Worm (Caenorhabditis elegans) whole organism, L1 larva: Measurements from ENCODE around the gene F17E9.16.

Experiments
- C16A3.4 ChIP-seq: fragments of 150-350 bp; optimal IDR thresholded peaks from 2 replicates; lab custom pipeline; 2014; ENCODE audit warnings: missing biosample characterization, missing genetic modification characterization
- C34B4.2 ChIP-seq: sonication (generic microtip); optimal IDR thresholded peaks from 2 replicates; lab custom pipeline; 2017; ENCODE audit warnings: mild to moderate bottlenecking, missing genetic modification characterization, missing compliant biosample characterization
- Y116A8C.19 ChIP-seq: sonication (generic microtip); optimal IDR thresholded peaks from 2 replicates; lab custom pipeline; 2016; ENCODE audit warnings: missing compliant biosample characterization, missing genetic modification characterization, borderline replicate concordance
- aha-1 ChIP-seq: fragments of 150-350 bp; optimal IDR thresholded peaks from 2 replicates; lab custom pipeline; 2014; ENCODE audit warnings: missing biosample characterization, missing genetic modification characterization
- alr-1 ChIP-seq: fragments of 200-800 bp; sonication (Bioruptor generic); optimal IDR thresholded peaks from 2 replicates; lab custom pipeline; 2018; ENCODE audit warnings: borderline replicate concordance, mild to moderate bottlenecking, missing genetic modification characterization, missing compliant biosample characterization
- blmp-1 ChIP-seq: fragments of 150-350 bp; optimal IDR thresholded peaks from 2 replicates; lab custom pipeline; 2014; ENCODE audit warnings: missing biosample characterization, missing genetic modification characterization
- ceh-82 ChIP-seq, 3 experiments: fragments of 150-350 bp in 1 of 3; sonication (generic microtip) in 2 of 3; optimal IDR thresholded peaks; 2 replicates each; lab custom pipeline; 2014 to 2017; ENCODE audit warnings: missing biosample characterization in 3 of 3, missing genetic modification characterization in 3 of 3
- ceh-88 ChIP-seq: fragments of 200-800 bp; sonication (Bioruptor generic); IDR thresholded peaks from 2 replicates; pipeline ENCODE4 v1.3.6; 2022; ENCODE audit warnings: missing genetic modification characterization, missing compliant biosample characterization
- ceh-90 ChIP-seq: sonication (generic microtip); optimal IDR thresholded peaks from 2 replicates; lab custom pipeline; 2016; ENCODE audit warnings: missing genetic modification characterization, missing compliant biosample characterization
- dsc-1 ChIP-seq: sonication (generic microtip); optimal IDR thresholded peaks from 2 replicates; lab custom pipeline; 2016; ENCODE audit warnings: mild to moderate bottlenecking, missing genetic modification characterization, missing compliant biosample characterization
- elt-2 ChIP-seq: sonication (generic microtip); optimal IDR thresholded peaks from 2 replicates; lab custom pipeline; 2016; ENCODE audit warnings: missing genetic modification characterization, mild to moderate bottlenecking, inconsistent platforms, missing compliant biosample characterization, missing genetic modification reagents
- elt-3 ChIP-seq, 6 experiments: fragments of 150-350 bp in 1 of 6; sonication (generic microtip); optimal IDR thresholded peaks; 2 replicates each; lab custom pipeline; 2017 to 2018; ENCODE audit warnings: missing biosample characterization in 6 of 6, missing genetic modification characterization in 6 of 6, inconsistent platforms in 1 of 6
- fkh-10 ChIP-seq: sonication (generic microtip); optimal IDR thresholded peaks from 2 replicates; lab custom pipeline; 2017; ENCODE audit warnings: missing biosample characterization, missing genetic modification reagents, missing genetic modification characterization
- fkh-4 ChIP-seq: sonication (generic microtip); optimal IDR thresholded peaks from 2 replicates; lab custom pipeline; 2016; ENCODE audit warnings: missing compliant biosample characterization, missing genetic modification characterization, borderline replicate concordance
- fos-1 ChIP-seq: fragments of 150-350 bp; optimal IDR thresholded peaks from 2 replicates; lab custom pipeline; 2014; ENCODE audit warnings: missing biosample characterization, missing genetic modification characterization
- hlh-17 ChIP-seq: fragments of 200-800 bp; sonication (Bioruptor generic); optimal IDR thresholded peaks from 2 replicates; lab custom pipeline; 2018; ENCODE audit warnings: missing genetic modification characterization, mild to moderate bottlenecking, missing compliant biosample characterization, moderate library complexity, borderline replicate concordance
- isw-1 ChIP-seq: fragments of 200-800 bp; sonication (Bioruptor generic); IDR thresholded peaks from 2 replicates; pipeline ENCODE4 v1.3.6; 2022; ENCODE audit warnings: missing genetic modification characterization, missing compliant biosample characterization
- jun-1 ChIP-seq: fragments of 150-350 bp; optimal IDR thresholded peaks from 2 replicates; lab custom pipeline; 2014; ENCODE audit warnings: missing biosample characterization, missing genetic modification reagents, missing genetic modification characterization
- lin-13 ChIP-seq: fragments of 150-350 bp; optimal IDR thresholded peaks from 2 replicates; lab custom pipeline; 2014; ENCODE audit warnings: missing biosample characterization, missing genetic modification reagents, missing genetic modification characterization
- lin-14 ChIP-seq: fragments of 200-800 bp; sonication (Bioruptor generic); optimal IDR thresholded peaks from 2 replicates; lab custom pipeline; 2018; ENCODE audit warnings: mild to moderate bottlenecking, missing genetic modification characterization, moderate library complexity, missing compliant biosample characterization
- lin-35 ChIP-seq, 2 experiments: fragments of 150-350 bp; optimal IDR thresholded peaks; 2 replicates each; lab custom pipeline; 2014; ENCODE audit warnings: missing biosample characterization in 2 of 2, missing genetic modification characterization in 2 of 2, missing genetic modification reagents in 2 of 2
- mab-9 ChIP-seq: fragments of 200-800 bp; sonication (Bioruptor generic); IDR thresholded peaks from 2 replicates; pipeline ENCODE4 v1.3.6; 2022; ENCODE audit warnings: missing genetic modification reagents, missing genetic modification characterization, missing compliant biosample characterization
- mdl-1 ChIP-seq, 2 experiments: fragments of 150-350 bp; optimal IDR thresholded peaks; 2 replicates each; lab custom pipeline; 2014 to 2017; ENCODE audit warnings: missing biosample characterization in 2 of 2, missing genetic modification characterization in 2 of 2, inconsistent platforms in 1 of 2
- mef-2 ChIP-seq: fragments of 150-350 bp; optimal IDR thresholded peaks from 2 replicates; lab custom pipeline; 2014; ENCODE audit warnings: missing biosample characterization, missing genetic modification characterization
- mep-1 ChIP-seq: fragments of 150-350 bp; optimal IDR thresholded peaks from 2 replicates; lab custom pipeline; 2014; ENCODE audit warnings: missing biosample characterization, missing genetic modification characterization
- nhr-20 ChIP-seq: sonication (generic microtip); optimal IDR thresholded peaks from 2 replicates; lab custom pipeline; 2016; ENCODE audit warnings: mild to moderate bottlenecking, missing genetic modification characterization, missing compliant biosample characterization
- nhr-237 ChIP-seq: fragments of 150-350 bp; optimal IDR thresholded peaks from 2 replicates; lab custom pipeline; 2014; ENCODE audit warnings: missing biosample characterization, missing genetic modification characterization
- nhr-28 ChIP-seq: fragments of 150-350 bp; optimal IDR thresholded peaks from 2 replicates; lab custom pipeline; 2014; ENCODE audit warnings: missing biosample characterization, missing genetic modification characterization
- nhr-47 ChIP-seq: sonication (generic microtip); optimal IDR thresholded peaks from 2 replicates; lab custom pipeline; 2016; ENCODE audit warnings: mild to moderate bottlenecking, missing genetic modification characterization, moderate library complexity, missing compliant biosample characterization
- nhr-84 ChIP-seq: sonication (generic microtip); optimal IDR thresholded peaks from 2 replicates; lab custom pipeline; 2017; ENCODE audit warnings: missing biosample characterization, missing genetic modification characterization
- nhr-85 ChIP-seq: sonication (generic microtip); peaks from one replicate; lab custom pipeline; 2016; ENCODE audit warnings: missing genetic modification characterization, inconsistent platforms, missing compliant biosample characterization
- nhr-90 ChIP-seq: sonication (generic microtip); optimal IDR thresholded peaks from 2 replicates; lab custom pipeline; 2016; ENCODE audit warnings: mild to moderate bottlenecking, missing genetic modification characterization, missing compliant biosample characterization; ENCODE audit not compliant: poor library complexity
- pqm-1 ChIP-seq: sonication (generic microtip); optimal IDR thresholded peaks from 3 replicates; lab custom pipeline; 2017; ENCODE audit warnings: missing biosample characterization, missing genetic modification characterization
- skn-1 ChIP-seq: fragments of 150-350 bp; optimal IDR thresholded peaks from 2 replicates; lab custom pipeline; 2014; ENCODE audit warnings: missing biosample characterization, missing genetic modification characterization
- snu-23 ChIP-seq: sonication (generic microtip); optimal IDR thresholded peaks from 2 replicates; lab custom pipeline; 2016; ENCODE audit warnings: missing genetic modification characterization, missing compliant biosample characterization
- sox-4 ChIP-seq: sonication (generic microtip); optimal IDR thresholded peaks from 2 replicates; lab custom pipeline; 2016; ENCODE audit warnings: missing genetic modification characterization, missing compliant biosample characterization
- sup-37 ChIP-seq: fragments of 200-800 bp; sonication (Bioruptor generic); optimal IDR thresholded peaks from 2 replicates; lab custom pipeline; 2018; ENCODE audit warnings: mild to moderate bottlenecking, missing genetic modification characterization, missing compliant biosample characterization
- tbx-2 ChIP-seq: sonication (generic microtip); optimal IDR thresholded peaks from 2 replicates; lab custom pipeline; 2016; ENCODE audit warnings: missing genetic modification characterization, missing compliant biosample characterization
- tlp-1 ChIP-seq: fragments of 150-350 bp; optimal IDR thresholded peaks from 2 replicates; lab custom pipeline; 2014; ENCODE audit warnings: missing biosample characterization, missing genetic modification characterization
- unc-86 ChIP-seq: sonication (generic microtip); optimal IDR thresholded peaks from 2 replicates; lab custom pipeline; 2016; ENCODE audit warnings: missing genetic modification characterization, missing compliant biosample characterization
- unc-98 ChIP-seq: fragments of 200-800 bp; sonication (Bioruptor generic); IDR thresholded peaks from 2 replicates; pipeline ENCODE4 v1.3.6; 2022; ENCODE audit warnings: missing genetic modification characterization, missing compliant biosample characterization
- zip-4 ChIP-seq: fragments of 200-800 bp; sonication (Bioruptor generic); optimal IDR thresholded peaks from 2 replicates; lab custom pipeline; 2018; ENCODE audit warnings: mild to moderate bottlenecking, missing genetic modification characterization, moderate library complexity, missing compliant biosample characterization

Gene F17E9.16

ce11 chrIV:8312846-8313245 is 39.3 kb upstream of the F17E9.16 start, which contains the start of gene F35H10.10:
F35H10.10 (minus strand) TSS chrIV:8312946.
- peak; percentile 84 for TF ChIP-seq blmp-1 (tag; lab: Kevin White, UChicago)
- TF ChIP-seq tbx-2 (tag; lab: Kevin White, UChicago), result no peak
- TF ChIP-seq, all 84 proteins: peak for 1

DNA sequence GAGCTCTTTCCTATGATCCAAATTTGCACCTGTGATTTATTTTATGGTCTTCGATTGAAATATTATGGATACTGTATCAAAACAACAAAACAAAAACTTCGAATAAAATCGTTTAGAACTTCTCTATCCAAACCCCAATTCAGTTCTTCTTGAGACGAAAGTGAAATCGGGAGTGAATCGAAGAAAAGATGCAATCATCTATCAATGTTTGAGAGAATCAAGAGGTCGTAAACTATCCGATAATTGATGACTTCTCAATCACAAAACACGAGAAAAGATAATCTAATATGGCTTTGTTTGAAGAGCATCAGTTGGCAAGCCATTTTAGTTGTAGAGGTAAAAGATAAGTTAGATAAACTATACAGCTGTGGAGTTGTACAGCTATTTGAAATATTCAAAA is 34.3 kb upstream of the F17E9.16 start:
- peak; percentile 39 for TF ChIP-seq lin-14
- peak; percentile 97 for TF ChIP-seq blmp-1 (tag; lab: Kevin White, UChicago)
- TF ChIP-seq elt-3 (tag; optimal IDR thresholded peaks at IDR 0.05; lab: Kevin White, UChicago), result peak in 2 of 6 experiments; percentile 5 to 13
- TF ChIP-seq hlh-17 (GFP tag; lab: Kevin White, UChicago), result no peak

- TF ChIP-seq sox-4 (no peak), nhr-237 (no peak), mdl-1 (tag; optimal IDR thresholded peaks at IDR 0.05; lab: Kevin White, UChicago) (no peak), ceh-88 (no peak), aha-1 (tag; lab: Kevin White, UChicago) (no peak), blmp-1 (tag; lab: Kevin White, UChicago) (peak; percentile 76), elt-3 (tag; optimal IDR thresholded peaks at IDR 0.05; lab: Kevin White, UChicago) (no peak), C34B4.2 (tag; lab: Kevin White, UChicago) (no peak), zip-4 (GFP tag; lab: Kevin White, UChicago) (no peak), nhr-84 (no peak), snu-23 (GFP tag; lab: Kevin White, UChicago) (no peak), nhr-85 (tag; lab: Kevin White, UChicago) (peak; percentile 71), nhr-20 (tag; lab: Kevin White, UChicago) (no peak), unc-86 (tag; lab: Kevin White, UChicago) (no peak), mep-1 (tag; lab: Kevin White, UChicago) (no peak), lin-13 (GFP tag; lab: Kevin White, UChicago) (no peak), mef-2 (no peak), isw-1 (GFP tag; lab: Robert Waterston, UW) (no peak), lin-14 (peak; percentile 40), alr-1 (tag; lab: Kevin White, UChicago) (no peak)
- TF ChIP-seq, all 84 proteins: peak for 3
Observed at ce11 chrIV:8318799-8319198, 33.3 kb upstream of the F17E9.16 start.

ce11 chrIV:8325667-8326066 is 26.5 kb upstream of the F17E9.16 start, which contains the start of gene F35H10.3:
F35H10.3 (plus strand) TSS chrIV:8325967.
- no peak for TF ChIP-seq blmp-1 (tag; lab: Kevin White, UChicago)
- TF ChIP-seq fkh-10 (GFP tag; lab: Kevin White, UChicago), result no peak
- no peak for TF ChIP-seq sup-37
- no peak for TF ChIP-seq mdl-1 (tag; optimal IDR thresholded peaks at IDR 0.05; lab: Kevin White, UChicago)
- no peak for TF ChIP-seq ceh-90 (tag; lab: Kevin White, UChicago)
- no peak for TF ChIP-seq jun-1
- TF ChIP-seq C16A3.4, result no peak
- no peak for TF ChIP-seq fkh-4 (tag; lab: Kevin White, UChicago)
- TF ChIP-seq pqm-1 (tag; lab: Kevin White, UChicago), result no peak
- TF ChIP-seq mab-9 (GFP tag; lab: Robert Waterston, UW), result no peak
- no peak for TF ChIP-seq unc-98
- no peak for TF ChIP-seq nhr-85 (tag; lab: Kevin White, UChicago)
- TF ChIP-seq nhr-84, result no peak
- TF ChIP-seq tlp-1 (tag; lab: Kevin White, UChicago), result no peak
- TF ChIP-seq, all 84 proteins: peak for 0

- TF ChIP-seq skn-1 (tag; lab: Kevin White, UChicago), result no peak
- no peak for TF ChIP-seq elt-2
- no peak for TF ChIP-seq tlp-1 (tag; lab: Kevin White, UChicago)
- no peak for TF ChIP-seq dsc-1 (tag; lab: Kevin White, UChicago)
- no peak for TF ChIP-seq unc-98
- no peak for TF ChIP-seq nhr-47
- TF ChIP-seq nhr-20 (tag; lab: Kevin White, UChicago), result no peak
- TF ChIP-seq mep-1 (tag; lab: Kevin White, UChicago), result no peak
- TF ChIP-seq lin-35 (GFP tag; optimal IDR thresholded peaks at IDR 0.05; lab: Kevin White, UChicago), result no peak
- TF ChIP-seq ceh-82 (tag; optimal IDR thresholded peaks at IDR 0.05; lab: Kevin White, UChicago), result no peak
- TF ChIP-seq nhr-84, result no peak
- TF ChIP-seq nhr-90, result no peak
- no peak for TF ChIP-seq Y116A8C.19
- TF ChIP-seq lin-14, result no peak
- no peak for TF ChIP-seq fos-1 (tag; lab: Kevin White, UChicago)
- TF ChIP-seq blmp-1 (tag; lab: Kevin White, UChicago), result no peak
- no peak for TF ChIP-seq nhr-237
- no peak for TF ChIP-seq lin-13 (GFP tag; lab: Kevin White, UChicago)
- no peak for TF ChIP-seq nhr-28 (tag; lab: Kevin White, UChicago)
Observed at ce11 chrIV:8328913-8329312, 23.2 kb upstream of the F17E9.16 start, which contains the start of gene F35H10.2. F35H10.2 (plus strand) TSS chrIV:8329213.
